Fruit fly (Drosophila melanogaster) whole organism: ENCODE results near the gene CG43185.

Experiments
- CG8478 ChIP-seq: fragments of >200 bp; optimal IDR thresholded peaks from 2 replicates; lab custom pipeline; 2018; ENCODE audit warnings: inconsistent platforms
- Dll ChIP-seq: fragments of >200 bp; optimal IDR thresholded peaks from 2 replicates; lab custom pipeline; 2017
- psq ChIP-seq: fragments of >200 bp; optimal IDR thresholded peaks from 2 replicates; lab custom pipeline; 2017
- usp ChIP-seq: fragments of >200 bp; optimal IDR thresholded peaks from 2 replicates; lab custom pipeline; 2017; ENCODE audit warnings: missing biosample characterization, missing genetic modification characterization, mixed read lengths

dm6 chr2L:5866791-5867190 lies 17.9 kb upstream of the CG43185 start:
- TF ChIP-seq usp (GFP tag; lab: Kevin White, UChicago) (no peak), psq (lab: Kevin White, UChicago) (no peak), Dll (lab: Kevin White, UChicago) (no peak), CG8478 (lab: Kevin White, UChicago) (no peak)
